Comparison of ENCODE assay signal across 4 fruit fly cellular contexts in genomic region chr3R:19153502-19153983, dm6.
TF ChIP-seq lines count a peak whose summit lies in the region.

TSS of gene CG5835 (minus strand) at chr3R:19153686.

TF ChIP-seq in whole organism, adult, 20 proteins besides CTCF, POLR2A, EP300 and RAD21 (continued from another document):
- peak; percentile 82 for TF ChIP-seq kay (GFP tag; lab: Kevin White, UChicago; ENCODE audit: borderline replicate concordance)
TF ChIP-seq in whole organism, adult: peak in this region for 9.

TF ChIP-seq in whole organism, embryonic, 481 proteins besides CTCF, POLR2A, EP300 and RAD21 (continued from another document and continues in another):
- no peak for TF ChIP-seq ewg (GFP tag; optimal IDR thresholded peaks at IDR 0.05; lab: Kevin White, UChicago)
- TF ChIP-seq al (GFP tag; IDR thresholded peaks at IDR 0.05; lab: Robert Waterston, UW), result no peak
- no peak for TF ChIP-seq CG17612 (GFP tag; IDR thresholded peaks at IDR 0.05; lab: Robert Waterston, UW)
- no peak for TF ChIP-seq CG4282 (GFP tag; optimal IDR thresholded peaks at IDR 0.05; lab: Kevin White, UChicago)
- peak; percentile 39 for TF ChIP-seq Sox102F (GFP tag; optimal IDR thresholded peaks at IDR 0.05; lab: Kevin White, UChicago)
- peak; percentile 13 for TF ChIP-seq ATbp (GFP tag; optimal IDR thresholded peaks at IDR 0.05; lab: Kevin White, UChicago)
- TF ChIP-seq bcd (GFP tag; optimal IDR thresholded peaks at IDR 0.05; lab: Kevin White, UChicago), result no peak
- TF ChIP-seq CG15514 (GFP tag; optimal IDR thresholded peaks at IDR 0.05; lab: Kevin White, UChicago), result peak; percentile 36
- peak; percentile 10 for TF ChIP-seq CG2678 (tag; optimal IDR thresholded peaks at IDR 0.05; lab: Kevin White, UChicago)
- TF ChIP-seq bigmax (GFP tag; optimal IDR thresholded peaks at IDR 0.05; lab: Kevin White, UChicago), result no peak
- TF ChIP-seq dpn (GFP tag; optimal IDR thresholded peaks at IDR 0.05; lab: Kevin White, UChicago), result no peak
- TF ChIP-seq az2 (GFP tag; optimal IDR thresholded peaks at IDR 0.05; lab: Kevin White, UChicago), result no peak
- TF ChIP-seq Opbp (GFP tag; IDR thresholded peaks at IDR 0.05; lab: Robert Waterston, UW; ENCODE audit: partially characterized antibody), result 0 out of 3 replicates have a peak, but pooled peaks have one; percentile 38
- TF ChIP-seq zf30C (GFP tag; optimal IDR thresholded peaks at IDR 0.05; lab: Kevin White, UChicago), result no peak
- no peak for TF ChIP-seq Oaz (GFP tag; IDR thresholded peaks at IDR 0.05; lab: Robert Waterston, UW)
- no peak for TF ChIP-seq run (tag; optimal IDR thresholded peaks at IDR 0.05; lab: Kevin White, UChicago)
- peak; percentile 76 for TF ChIP-seq lab (GFP tag; optimal IDR thresholded peaks at IDR 0.05; lab: Kevin White, UChicago)
- TF ChIP-seq Med (GFP tag; lab: Kevin White, UChicago), result peak; percentile 74
- TF ChIP-seq seq (GFP tag; IDR thresholded peaks at IDR 0.05; lab: Robert Waterston, UW), result peak; percentile 38; the same call in 1 of the 2 replicates
- peak; percentile 79 for TF ChIP-seq gcm (GFP tag; optimal IDR thresholded peaks at IDR 0.05; lab: Kevin White, UChicago)
- no peak for TF ChIP-seq CG3065 (GFP tag; optimal IDR thresholded peaks at IDR 0.05; lab: Kevin White, UChicago)
- peak; percentile 27 for TF ChIP-seq CG17359 (tag; optimal IDR thresholded peaks at IDR 0.05; lab: Kevin White, UChicago)
- no peak for TF ChIP-seq abd-A (tag; optimal IDR thresholded peaks at IDR 0.05; lab: Kevin White, UChicago)
- no peak for TF ChIP-seq dimm (GFP tag; IDR thresholded peaks at IDR 0.05; lab: Robert Waterston, UW)
- TF ChIP-seq Lhr (GFP tag; optimal IDR thresholded peaks at IDR 0.05; lab: Kevin White, UChicago), result no peak
- no peak for TF ChIP-seq wor (GFP tag; IDR thresholded peaks at IDR 0.05; lab: Robert Waterston, UW)
- no peak for TF ChIP-seq CG17568 (GFP tag; optimal IDR thresholded peaks at IDR 0.05; lab: Kevin White, UChicago)
- no peak for TF ChIP-seq CG11560 (tag; IDR thresholded peaks at IDR 0.05; lab: Robert Waterston, UW)
- TF ChIP-seq Dp (GFP tag; optimal IDR thresholded peaks at IDR 0.05; lab: Kevin White, UChicago), result no peak
- no peak for TF ChIP-seq CG7271 (tag; optimal IDR thresholded peaks at IDR 0.05; lab: Kevin White, UChicago)
- no peak for TF ChIP-seq CG9876 (GFP tag; optimal IDR thresholded peaks at IDR 0.05; lab: Kevin White, UChicago)
- peak; percentile 41 for TF ChIP-seq CG30403 (GFP tag; optimal IDR thresholded peaks at IDR 0.05; lab: Kevin White, UChicago)
- TF ChIP-seq CG17385 (GFP tag; optimal IDR thresholded peaks at IDR 0.05; lab: Kevin White, UChicago), result peak; percentile 15
- peak; percentile 56; the same call in 1 of the 2 replicates for TF ChIP-seq CG13287 (GFP tag; IDR thresholded peaks at IDR 0.05; lab: Robert Waterston, UW; ENCODE audit: partially characterized antibody)
- TF ChIP-seq CG7357 (GFP tag; IDR thresholded peaks at IDR 0.05; lab: Robert Waterston, UW), result no peak
- no peak for TF ChIP-seq CG31388 (GFP tag; optimal IDR thresholded peaks at IDR 0.05; lab: Kevin White, UChicago)
- no peak for TF ChIP-seq Ets65A (GFP tag; lab: Kevin White, UChicago)
- peak; percentile 28 for TF ChIP-seq CG12299 (tag; optimal IDR thresholded peaks at IDR 0.05; lab: Kevin White, UChicago)
- TF ChIP-seq CG6791 (GFP tag; IDR thresholded peaks at IDR 0.05; lab: Robert Waterston, UW; ENCODE audit: partially characterized antibody), result no peak
- TF ChIP-seq CG2120 (GFP tag; optimal IDR thresholded peaks at IDR 0.05; lab: Kevin White, UChicago), result peak; percentile 63
- no peak for TF ChIP-seq CG4820 (GFP tag; optimal IDR thresholded peaks at IDR 0.05; lab: Kevin White, UChicago)
- TF ChIP-seq CG1832 (GFP tag; optimal IDR thresholded peaks at IDR 0.05; lab: Kevin White, UChicago), result no peak
- TF ChIP-seq Gug (GFP tag; IDR thresholded peaks at IDR 0.05; lab: Robert Waterston, UW), result no peak
- TF ChIP-seq CG7963 (GFP tag; IDR thresholded peaks at IDR 0.05; lab: Robert Waterston, UW; ENCODE audit: partially characterized antibody), result no peak

TF ChIP-seq in whole organism, prepupa, 60 proteins besides CTCF, POLR2A, EP300 and RAD21 (continued from another document):
- TF ChIP-seq Gug (GFP tag; IDR thresholded peaks at IDR 0.05; lab: Robert Waterston, UW), result no peak
- TF ChIP-seq CG10631 (GFP tag; optimal IDR thresholded peaks at IDR 0.05; lab: Kevin White, UChicago), result peak; percentile 36
- TF ChIP-seq Hr39 (GFP tag; optimal IDR thresholded peaks at IDR 0.05; lab: Kevin White, UChicago), result peak; percentile 18
- TF ChIP-seq Ets96B (tag; optimal IDR thresholded peaks at IDR 0.05; lab: Kevin White, UChicago), result no peak
- TF ChIP-seq CG31627 (GFP tag; optimal IDR thresholded peaks at IDR 0.05; lab: Kevin White, UChicago), result peak; percentile 9
- peak; percentile 70 for TF ChIP-seq CG6854 (GFP tag; optimal IDR thresholded peaks at IDR 0.05; lab: Kevin White, UChicago)
- peak; percentile 44 for TF ChIP-seq Hr4 (GFP tag; optimal IDR thresholded peaks at IDR 0.05; lab: Kevin White, UChicago)
- peak; percentile 60 for TF ChIP-seq esn (GFP tag; optimal IDR thresholded peaks at IDR 0.05; lab: Kevin White, UChicago)
- peak; percentile 29 for TF ChIP-seq Sox102F (GFP tag; optimal IDR thresholded peaks at IDR 0.05; lab: Kevin White, UChicago)
- peak; percentile 8 for TF ChIP-seq net (GFP tag; optimal IDR thresholded peaks at IDR 0.05; lab: Kevin White, UChicago)
- TF ChIP-seq Smox (GFP tag; optimal IDR thresholded peaks at IDR 0.05; lab: Kevin White, UChicago), result peak; percentile 44
- TF ChIP-seq CG15336 (GFP tag; IDR thresholded peaks at IDR 0.05; lab: Robert Waterston, UW), result peak; percentile 53; the same call in 1 of the 2 replicates
- TF ChIP-seq CG11294 (GFP tag; IDR thresholded peaks at IDR 0.05; lab: Robert Waterston, UW), result no peak
- no peak for TF ChIP-seq Sox15 (GFP tag; optimal IDR thresholded peaks at IDR 0.05; lab: Kevin White, UChicago)

TF ChIP-seq in whole organism, wandering third instar larva, 38 proteins besides CTCF, POLR2A, EP300 and RAD21 (continued from another document):
- TF ChIP-seq Jra (GFP tag; optimal IDR thresholded peaks at IDR 0.05; lab: Kevin White, UChicago) (peak; percentile 21), dsf (GFP tag; optimal IDR thresholded peaks at IDR 0.05; lab: Kevin White, UChicago; ENCODE audit: borderline replicate concordance) (peak; percentile 21), sage (GFP tag; optimal IDR thresholded peaks at IDR 0.05; lab: Kevin White, UChicago) (no peak), psq (GFP tag; optimal IDR thresholded peaks at IDR 0.05; lab: Kevin White, UChicago) (no peak), Abd-B (GFP tag; optimal IDR thresholded peaks at IDR 0.05; lab: Kevin White, UChicago) (no peak), br (GFP tag; optimal IDR thresholded peaks at IDR 0.05; lab: Kevin White, UChicago) (peak; percentile 39)
